Fruit fly (Drosophila melanogaster) Kc167 (cell line): ENCODE measurements around the gene CG18473.

Experiments
- Myc ChIP-seq: fragments of >200 bp; optimal IDR thresholded peaks from 2 replicates; lab custom pipeline; 2017; ENCODE audit warnings: missing external identifiers
- h ChIP-seq: fragments of >200 bp; optimal IDR thresholded peaks from 3 replicates; lab custom pipeline; 2018; ENCODE audit warnings: missing external identifiers
- insv ChIP-seq: fragments of >200 bp; optimal IDR thresholded peaks from 3 replicates; lab custom pipeline; 2018; ENCODE audit warnings: missing external identifiers
- psq ChIP-seq: fragments of >200 bp; optimal IDR thresholded peaks from 2 replicates; lab custom pipeline; 2017; ENCODE audit warnings: missing external identifiers

DNA sequence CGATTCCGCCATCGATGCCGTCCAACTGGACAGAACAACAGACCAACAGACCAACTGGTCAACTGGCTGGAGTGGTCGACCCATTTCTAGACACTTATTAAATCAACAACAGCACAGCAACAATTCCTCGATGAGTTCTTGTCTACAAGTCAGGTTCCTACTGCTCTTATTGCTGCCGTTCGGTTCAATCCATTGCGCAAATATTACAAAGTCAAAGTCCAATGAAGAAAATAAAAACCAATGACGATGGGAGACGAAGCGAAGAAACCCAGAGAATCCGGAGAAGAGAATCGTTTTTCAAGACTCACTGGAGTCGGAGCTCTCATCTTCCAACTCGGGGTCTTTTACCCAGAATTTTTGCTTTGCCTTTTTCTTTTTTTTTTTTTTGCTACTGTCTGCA lies 25.9 kb downstream of the CG18473 start:
- TF ChIP-seq psq (no peak), insv (no peak), h (no peak), Myc (lab: Kevin White, UChicago) (no peak)
